Fruit fly (Drosophila melanogaster) whole organism, embryonic: ENCODE measurements around the gene RhoBTB.

Experiments
- CG10366 ChIP-seq: fragments of 200-800 bp; sonication (Bioruptor generic); IDR thresholded peaks from 2 replicates; pipeline ENCODE4 v1.3.6; 2022; ENCODE audit warnings: missing biosample characterization, missing genetic modification characterization
- CG12155 ChIP-seq: fragments of 200-800 bp; sonication (Bioruptor generic); optimal IDR thresholded peaks from 3 replicates; lab custom pipeline; 2016; ENCODE audit warnings: missing biosample characterization, missing genetic modification characterization
- CG13424 ChIP-seq: fragments of 200-800 bp; sonication (Bioruptor generic); optimal IDR thresholded peaks from 2 replicates; lab custom pipeline; 2019; ENCODE audit warnings: missing biosample characterization, mild to moderate bottlenecking, missing genetic modification characterization, moderate library complexity
- CG15269 ChIP-seq: fragments of 200-800 bp; sonication (Bioruptor generic); optimal IDR thresholded peaks from 2 replicates; lab custom pipeline; 2018; ENCODE audit warnings: missing biosample characterization, mild to moderate bottlenecking, missing genetic modification characterization, moderate library complexity
- CG15601 ChIP-seq: fragments of 200-800 bp; sonication (Bioruptor generic); optimal IDR thresholded peaks from 3 replicates; lab custom pipeline; 2019; ENCODE audit warnings: missing biosample characterization, mild to moderate bottlenecking, missing genetic modification characterization, moderate library complexity
- CG18011 ChIP-seq: fragments of 200-800 bp; sonication (Bioruptor generic); optimal IDR thresholded peaks from 2 replicates; lab custom pipeline; 2017; ENCODE audit warnings: missing biosample characterization, missing genetic modification characterization, mild to moderate bottlenecking, moderate library complexity, missing genotype
- CG18262 ChIP-seq: fragments of 200-800 bp; optimal IDR thresholded peaks from 3 replicates; lab custom pipeline; 2019; ENCODE audit warnings: missing biosample characterization, mild to moderate bottlenecking, missing genetic modification characterization, moderate library complexity
- CG2120 ChIP-seq: fragments of 200-800 bp; sonication (Bioruptor generic); optimal IDR thresholded peaks from 3 replicates; lab custom pipeline; 2016; ENCODE audit warnings: missing biosample characterization, missing genetic modification characterization
- CG30403 ChIP-seq: fragments of 200-800 bp; sonication (Bioruptor generic); optimal IDR thresholded peaks from 3 replicates; lab custom pipeline; 2016; ENCODE audit warnings: missing biosample characterization, missing genetic modification characterization
- CG3407 ChIP-seq: fragments of 200-800 bp; sonication (Bioruptor generic); optimal IDR thresholded peaks from 2 replicates; lab custom pipeline; 2018; ENCODE audit warnings: missing biosample characterization, mild to moderate bottlenecking, missing genetic modification characterization
- CG4328 ChIP-seq: fragments of 200-800 bp; sonication (Bioruptor generic); optimal IDR thresholded peaks from 3 replicates; lab custom pipeline; 2017; ENCODE audit warnings: missing biosample characterization, missing genetic modification reagents, missing genetic modification characterization
- CG6272 ChIP-seq: fragments of 200-800 bp; sonication (Bioruptor generic); IDR thresholded peaks from 2 replicates; pipeline ENCODE4 v1.3.6; 2022; ENCODE audit warnings: missing biosample characterization, missing genetic modification characterization
- CG6813 ChIP-seq: fragments of 200-800 bp; sonication (Bioruptor generic); optimal IDR thresholded peaks from 2 replicates; lab custom pipeline; 2017; ENCODE audit warnings: missing biosample characterization, missing genetic modification characterization, mild to moderate bottlenecking, moderate library complexity, missing genetic modification reagents
- CG8944 ChIP-seq: fragments of 200-800 bp; sonication (Bioruptor generic); optimal IDR thresholded peaks from 3 replicates; lab custom pipeline; 2016; ENCODE audit warnings: missing biosample characterization, missing genetic modification characterization
- CG9437 ChIP-seq: fragments of 200-800 bp; sonication (Bioruptor generic); optimal IDR thresholded peaks from 2 replicates; lab custom pipeline; 2018; ENCODE audit warnings: missing biosample characterization, mild to moderate bottlenecking, missing genetic modification characterization
- CG9797 ChIP-seq: fragments of 200-800 bp; sonication (Bioruptor generic); optimal IDR thresholded peaks from 3 replicates; lab custom pipeline; 2018; ENCODE audit warnings: missing biosample characterization, mild to moderate bottlenecking, missing genetic modification characterization
- Dip2 ChIP-seq: fragments of 200-800 bp; sonication (Bioruptor generic); IDR thresholded peaks from 2 replicates; pipeline ENCODE4 v1.3.6; 2022; ENCODE audit warnings: missing biosample characterization, missing genetic modification characterization
- Dref ChIP-seq: fragments of 200-800 bp; sonication (Bioruptor generic); IDR thresholded peaks from 2 replicates; pipeline ENCODE4 v1.3.6; 2022; ENCODE audit warnings: missing biosample characterization, missing genetic modification characterization
- Gsc ChIP-seq: fragments of 200-800 bp; sonication (Bioruptor generic); IDR thresholded peaks from 2 replicates; pipeline ENCODE4 v1.3.6; 2022; ENCODE audit warnings: missing biosample characterization, missing genetic modification characterization
- Med ChIP-seq: fragments of 200-800 bp; sonication (Bioruptor generic); peaks from one replicate; lab custom pipeline; 2016; ENCODE audit warnings: missing biosample characterization, missing genetic modification characterization, mild to moderate bottlenecking, inconsistent platforms, moderate library complexity
- Mes4 ChIP-seq: fragments of 200-800 bp; sonication (Bioruptor generic); optimal IDR thresholded peaks from 2 replicates; lab custom pipeline; 2016; ENCODE audit warnings: missing biosample characterization, missing genetic modification characterization
- Myb ChIP-seq: fragments of 200-800 bp; sonication (Bioruptor generic); optimal IDR thresholded peaks from 2 replicates; lab custom pipeline; 2016; ENCODE audit warnings: missing biosample characterization, missing genetic modification characterization
- Optix ChIP-seq: fragments of 200-800 bp; sonication (Bioruptor generic); IDR thresholded peaks from 3 replicates; pipeline ENCODE4 v1.3.6; 2022; ENCODE audit warnings: missing biosample characterization, missing genetic modification characterization
- Poxn ChIP-seq: fragments of 200-800 bp; sonication (Bioruptor generic); IDR thresholded peaks from 2 replicates; pipeline ENCODE4 v1.3.6; 2022; ENCODE audit warnings: missing biosample characterization, missing genetic modification characterization
- Six4 ChIP-seq: fragments of 200-800 bp; sonication (Bioruptor generic); optimal IDR thresholded peaks from 2 replicates; lab custom pipeline; 2016; ENCODE audit warnings: missing biosample characterization, missing genetic modification characterization
- Spps ChIP-seq: fragments of 200-800 bp; sonication (Bioruptor generic); optimal IDR thresholded peaks from 2 replicates; lab custom pipeline; 2018; ENCODE audit warnings: missing biosample characterization, mild to moderate bottlenecking, missing genetic modification characterization
- Sry-β ChIP-seq: fragments of 200-800 bp; sonication (Bioruptor generic); optimal IDR thresholded peaks from 2 replicates; lab custom pipeline; 2018; ENCODE audit warnings: missing biosample characterization, mild to moderate bottlenecking, missing genetic modification characterization, moderate library complexity
- Sry-δ ChIP-seq: fragments of 200-800 bp; sonication (Bioruptor generic); optimal IDR thresholded peaks from 2 replicates; lab custom pipeline; 2016; ENCODE audit warnings: missing biosample characterization, missing genetic modification characterization
- Stat92E ChIP-seq, 3 experiments: fragments of >200 bp in 2 of 3; fragments of 200-800 bp in 1 of 3; sonication (Bioruptor generic) in 1 of 3; optimal IDR thresholded peaks; 2 replicates each; lab custom pipeline; 2017 to 2019; ENCODE audit warnings: missing biosample characterization in 3 of 3, missing genetic modification characterization in 3 of 3, mild to moderate bottlenecking in 1 of 3, moderate library complexity in 1 of 3
- Vsx1 ChIP-seq: fragments of 200-800 bp; sonication (Bioruptor generic); optimal IDR thresholded peaks from 2 replicates; lab custom pipeline; 2017; ENCODE audit warnings: missing biosample characterization, mild to moderate bottlenecking, missing genetic modification characterization, missing genetic modification reagents
- Xrp1 ChIP-seq: fragments of 200-800 bp; sonication (Bioruptor generic); IDR thresholded peaks from 2 replicates; pipeline ENCODE4 v1.3.6; 2022; ENCODE audit warnings: missing biosample characterization, missing genetic modification characterization
- ac ChIP-seq: fragments of 200-800 bp; sonication (Bioruptor generic); optimal IDR thresholded peaks from 3 replicates; lab custom pipeline; 2017; ENCODE audit warnings: missing biosample characterization, mild to moderate bottlenecking, missing genetic modification characterization
- ap ChIP-seq: fragments of 200-800 bp; sonication (Bioruptor generic); IDR thresholded peaks from 2 replicates; pipeline ENCODE4 v1.3.6; 2022; ENCODE audit warnings: missing biosample characterization, missing genetic modification characterization
- bab2 ChIP-seq: fragments of 200-800 bp; sonication (Bioruptor generic); optimal IDR thresholded peaks from 2 replicates; lab custom pipeline; 2016; ENCODE audit warnings: missing biosample characterization, missing genetic modification characterization
- crc ChIP-seq: fragments of 200-800 bp; sonication (Bioruptor generic); optimal IDR thresholded peaks from 2 replicates; lab custom pipeline; 2016; ENCODE audit warnings: missing biosample characterization, missing genetic modification characterization
- gsb-n ChIP-seq: fragments of 200-800 bp; sonication (Bioruptor generic); optimal IDR thresholded peaks from 3 replicates; lab custom pipeline; 2018; ENCODE audit warnings: missing biosample characterization, mild to moderate bottlenecking, missing genetic modification characterization
- gt ChIP-seq: fragments of 200-800 bp; sonication (Bioruptor generic); IDR thresholded peaks from 2 replicates; pipeline ENCODE4 v1.3.6; 2022; ENCODE audit warnings: missing biosample characterization, missing genetic modification characterization
- kay ChIP-seq: fragments of 200-800 bp; sonication (Bioruptor generic); optimal IDR thresholded peaks from 2 replicates; lab custom pipeline; 2016; ENCODE audit warnings: missing biosample characterization, missing genetic modification characterization
- org-1 ChIP-seq: fragments of 200-800 bp; sonication (Bioruptor generic); optimal IDR thresholded peaks from 2 replicates; lab custom pipeline; 2017; ENCODE audit warnings: missing biosample characterization, missing genetic modification characterization
- otp ChIP-seq: fragments of 200-800 bp; sonication (Bioruptor generic); IDR thresholded peaks from 3 replicates; pipeline ENCODE4, ENCODE4 v1.3.6; 2022; ENCODE audit warnings: missing biosample characterization, missing genetic modification characterization
- pan ChIP-seq, 4 experiments: fragments of >200 bp in 3 of 4; fragments of 200-800 bp in 1 of 4; sonication (Bioruptor generic) in 1 of 4; optimal IDR thresholded peaks in 3 of 4; IDR thresholded peaks in 1 of 4; 2 replicates each; pipeline versions ENCODE4 v1.3.6 to Lab custom; 2017 to 2022; ENCODE audit warnings: missing biosample characterization in 2 of 4, missing genetic modification characterization in 2 of 4, mixed read lengths in 1 of 4
- pb ChIP-seq: fragments of 200-800 bp; sonication (Bioruptor generic); optimal IDR thresholded peaks from 3 replicates; lab custom pipeline; 2016; ENCODE audit warnings: missing biosample characterization, missing genetic modification characterization
- pfk ChIP-seq: fragments of 200-800 bp; sonication (Bioruptor generic); optimal IDR thresholded peaks from 2 replicates; lab custom pipeline; 2018; ENCODE audit warnings: missing biosample characterization, mild to moderate bottlenecking, missing genetic modification characterization, moderate library complexity
- psq ChIP-seq: fragments of 200-800 bp; sonication (Bioruptor generic); optimal IDR thresholded peaks from 2 replicates; lab custom pipeline; 2017; ENCODE audit warnings: missing biosample characterization, missing genetic modification characterization
- seq ChIP-seq: fragments of 200-800 bp; sonication (Bioruptor generic); IDR thresholded peaks from 2 replicates; pipeline ENCODE4 v1.3.6; 2022; ENCODE audit warnings: missing biosample characterization, missing genetic modification characterization
- slbo ChIP-seq: fragments of 200-800 bp; sonication (Bioruptor generic); IDR thresholded peaks from 2 replicates; pipeline ENCODE4 v1.3.6; 2022; ENCODE audit warnings: missing biosample characterization, missing genetic modification characterization
- tll ChIP-seq, 2 experiments: fragments of 200-800 bp in 1 of 2; fragments of >200 bp in 1 of 2; sonication (Bioruptor generic) in 1 of 2; optimal IDR thresholded peaks; 2 replicates each; lab custom pipeline; 2017 to 2019; ENCODE audit warnings: missing biosample characterization in 2 of 2, missing genetic modification characterization in 2 of 2, mild to moderate bottlenecking in 1 of 2, moderate library complexity in 1 of 2
- unpg ChIP-seq: fragments of 200-800 bp; sonication (Bioruptor generic); optimal IDR thresholded peaks from 3 replicates; lab custom pipeline; 2018; ENCODE audit warnings: missing biosample characterization, mild to moderate bottlenecking, missing genetic modification characterization, moderate library complexity
- vnd ChIP-seq: fragments of 200-800 bp; sonication (Bioruptor generic); IDR thresholded peaks from 3 replicates; pipeline ENCODE4 v1.3.6; 2022; ENCODE audit warnings: missing biosample characterization, missing genetic modification characterization; ENCODE audit not compliant: partially characterized antibody

The RhoBTB gene

dm6 chr3L:20405971-20406948 lies 30.2 kb downstream of the RhoBTB start (continued):
- TF ChIP-seq pan (optimal IDR thresholded peaks at IDR 0.05; lab: Kevin White, UChicago) (no peak), pan (GFP tag; optimal IDR thresholded peaks at IDR 0.05 in 1 of 2, IDR thresholded peaks at IDR 0.05 in 1 of 2) (no peak), Poxn (no peak), Myb (GFP tag; lab: Kevin White, UChicago) (no peak), CG12155 (GFP tag; lab: Kevin White, UChicago) (no peak), CG4328 (no peak), CG6272 (GFP tag; lab: Robert Waterston, UW) (no peak), vnd (GFP tag; lab: Robert Waterston, UW) (no peak), Optix (GFP tag; lab: Robert Waterston, UW) (no peak), Sry-δ (GFP tag; lab: Kevin White, UChicago) (no peak), CG2120 (GFP tag; lab: Kevin White, UChicago) (no peak), pb (GFP tag; lab: Kevin White, UChicago) (no peak), CG10366 (GFP tag; lab: Robert Waterston, UW) (no peak), otp (GFP tag; lab: Robert Waterston, UW) (no peak), CG18262 (tag; lab: Kevin White, UChicago) (no peak), Mes4 (GFP tag; lab: Kevin White, UChicago) (no peak), Dip2 (GFP tag; lab: Robert Waterston, UW) (no peak), bab2 (GFP tag; lab: Kevin White, UChicago) (no peak), CG3407 (GFP tag; lab: Kevin White, UChicago) (no peak), CG8944 (no peak), CG30403 (GFP tag; lab: Kevin White, UChicago) (no peak), ac (GFP tag; lab: Kevin White, UChicago) (peak; percentile 21), gt (GFP tag; lab: Robert Waterston, UW) (no peak), Vsx1 (GFP tag; lab: Kevin White, UChicago) (peak; percentile 72), CG15269 (tag; lab: Kevin White, UChicago) (peak; percentile 25), Dref (GFP tag; lab: Robert Waterston, UW) (no peak), CG9797 (no peak), Six4 (GFP tag; lab: Kevin White, UChicago) (no peak), CG9437 (GFP tag; lab: Kevin White, UChicago) (no peak), org-1 (GFP tag; lab: Kevin White, UChicago) (no peak), psq (GFP tag; lab: Kevin White, UChicago) (no peak), kay (GFP tag; lab: Kevin White, UChicago) (no peak), CG15601 (tag; lab: Kevin White, UChicago) (peak; percentile 29), Spps (tag; lab: Kevin White, UChicago) (no peak), Xrp1 (GFP tag; lab: Robert Waterston, UW) (no peak), seq (GFP tag; lab: Robert Waterston, UW) (no peak), CG6813 (GFP tag; lab: Kevin White, UChicago) (peak; percentile 56), unpg (peak; percentile 45), slbo (GFP tag; lab: Robert Waterston, UW) (no peak), gsb-n (tag; lab: Kevin White, UChicago) (peak; percentile 25), ap (no peak), tll (GFP tag; optimal IDR thresholded peaks at IDR 0.05; lab: Kevin White, UChicago) (no peak), Sry-β (no peak), Gsc (no peak), Stat92E (GFP tag; optimal IDR thresholded peaks at IDR 0.05; lab: Kevin White, UChicago) (no peak), crc (no peak), Med (peak; percentile 4), CG18011 (GFP tag; lab: Kevin White, UChicago) (no peak), CG13424 (peak; percentile 38), pfk (GFP tag; lab: Kevin White, UChicago) (no peak)
